Worm (Caenorhabditis elegans): ENCODE measurements around the gene K03B8.8.

DNA sequence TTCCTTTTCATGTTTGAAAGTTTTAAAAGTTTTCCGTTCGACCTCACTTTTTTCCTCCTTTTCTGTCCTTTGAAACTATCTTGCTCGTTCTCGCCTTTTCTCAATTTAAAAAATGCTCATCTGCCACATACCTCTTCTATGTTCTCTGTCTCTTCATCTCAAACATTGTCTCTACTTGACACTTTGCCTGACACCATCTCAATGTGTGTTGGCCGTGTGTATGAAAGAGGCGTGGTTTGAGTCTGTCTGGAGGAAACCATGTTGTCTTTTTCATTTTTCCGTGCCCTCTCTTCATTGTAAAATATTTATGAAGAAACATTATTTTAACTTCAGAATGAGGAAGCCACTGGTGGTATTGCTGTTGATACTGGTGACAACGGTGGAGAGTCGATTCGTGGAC is 3.6 kb downstream of the K03B8.8 start, which contains the start of gene K03B8.6:
- TF ChIP-seq unc-55 (GFP tag; optimal IDR thresholded peaks at IDR 0.05): no peak
- no peak for TF ChIP-seq zag-1 (tag; optimal IDR thresholded peaks at IDR 0.05)
- no peak for TF ChIP-seq C34F6.9 (tag; optimal IDR thresholded peaks at IDR 0.05)
- no peak for TF ChIP-seq unc-39 (tag; optimal IDR thresholded peaks at IDR 0.05)
- no peak for TF ChIP-seq nhr-10 (tag; optimal IDR thresholded peaks at IDR 0.05)
- TF ChIP-seq crh-2 (tag; optimal IDR thresholded peaks at IDR 0.05): no peak
- TF ChIP-seq lin-13 (GFP tag; optimal IDR thresholded peaks at IDR 0.05): no peak
- no peak for TF ChIP-seq ama-1 (optimal IDR thresholded peaks at IDR 0.05)
- TF ChIP-seq unc-62 (GFP tag; optimal IDR thresholded peaks at IDR 0.05): no peak
- no peak for TF ChIP-seq snpc-4 (tag; optimal IDR thresholded peaks at IDR 0.05)
- TF ChIP-seq ztf-4 (tag; optimal IDR thresholded peaks at IDR 0.05): no peak
- TF ChIP-seq nhr-237 (tag; optimal IDR thresholded peaks at IDR 0.05): no peak
- TF ChIP-seq gmeb-1 (tag; optimal IDR thresholded peaks at IDR 0.05): no peak
- TF ChIP-seq fos-1 (tag; optimal IDR thresholded peaks at IDR 0.05): no peak
